Worm (Caenorhabditis elegans) whole organism, mixed stage, embryonic: Measurements from ENCODE around the gene F15G9.2.

Experiments
- M03D4.4 ChIP-seq: sonication (generic microtip); optimal IDR thresholded peaks from 2 replicates; lab custom pipeline; 2017; ENCODE audit warnings: mild to moderate bottlenecking, missing genetic modification characterization, missing compliant biosample characterization
- bed-3 ChIP-seq: fragments of 200-800 bp; sonication (Bioruptor generic); optimal IDR thresholded peaks from 3 replicates; lab custom pipeline; 2018; ENCODE audit warnings: mild to moderate bottlenecking, missing genetic modification characterization, moderate library complexity, missing compliant biosample characterization
- blmp-1 ChIP-seq: fragments of 150-350 bp; optimal IDR thresholded peaks from 2 replicates; lab custom pipeline; 2014; ENCODE audit warnings: missing biosample characterization, missing genetic modification characterization
- ceh-39 ChIP-seq: fragments of 150-350 bp; optimal IDR thresholded peaks from 2 replicates; lab custom pipeline; 2014; ENCODE audit warnings: missing biosample characterization, missing genetic modification characterization
- ceh-43 ChIP-seq: fragments of 200-800 bp; sonication (Bioruptor generic); optimal IDR thresholded peaks from 2 replicates; lab custom pipeline; 2018; ENCODE audit warnings: mild to moderate bottlenecking, missing genetic modification characterization, moderate library complexity, missing compliant biosample characterization
- ceh-83 ChIP-seq: fragments of 200-800 bp; sonication (Bioruptor generic); optimal IDR thresholded peaks from 2 replicates; lab custom pipeline; 2018; ENCODE audit warnings: mild to moderate bottlenecking, missing genetic modification characterization, missing compliant biosample characterization
- ces-1 ChIP-seq: fragments of 150-350 bp; optimal IDR thresholded peaks from 2 replicates; lab custom pipeline; 2014; ENCODE audit warnings: missing biosample characterization, missing genetic modification reagents, missing genetic modification characterization
- cnd-1 ChIP-seq: fragments of 200-800 bp; sonication (Bioruptor generic); optimal IDR thresholded peaks from 2 replicates; lab custom pipeline; 2018; ENCODE audit warnings: mild to moderate bottlenecking, missing genetic modification characterization, missing compliant biosample characterization
- drap-1 ChIP-seq: fragments of 200-800 bp; sonication (Bioruptor generic); optimal IDR thresholded peaks from 3 replicates; lab custom pipeline; 2018; ENCODE audit warnings: mild to moderate bottlenecking, missing genetic modification characterization, missing compliant biosample characterization
- elt-1 ChIP-seq: sonication (generic microtip); optimal IDR thresholded peaks from 2 replicates; lab custom pipeline; 2017; ENCODE audit warnings: missing genetic modification characterization, mild to moderate bottlenecking, missing compliant biosample characterization, antibody characterized with exemption, moderate library complexity, borderline replicate concordance; ENCODE audit not compliant: insufficient read depth
- elt-3 ChIP-seq: fragments of 150-350 bp; optimal IDR thresholded peaks from 2 replicates; lab custom pipeline; 2014; ENCODE audit warnings: missing biosample characterization, missing genetic modification characterization
- flh-1 ChIP-seq: fragments of 200-800 bp; sonication (Bioruptor generic); optimal IDR thresholded peaks from 2 replicates; lab custom pipeline; 2018; ENCODE audit warnings: mild to moderate bottlenecking, missing genetic modification characterization, moderate library complexity, missing compliant biosample characterization
- ham-2 ChIP-seq: fragments of 200-800 bp; sonication (Bioruptor generic); optimal IDR thresholded peaks from 2 replicates; lab custom pipeline; 2018; ENCODE audit warnings: mild to moderate bottlenecking, missing genetic modification characterization, missing compliant biosample characterization
- hlh-1 ChIP-seq: fragments of 150-350 bp; optimal IDR thresholded peaks from 2 replicates; lab custom pipeline; 2014; ENCODE audit warnings: missing biosample characterization, missing genetic modification reagents, missing genetic modification characterization
- lin-13 ChIP-seq: fragments of 150-350 bp; optimal IDR thresholded peaks from 2 replicates; lab custom pipeline; 2014; ENCODE audit warnings: missing biosample characterization, missing genetic modification characterization
- lin-32 ChIP-seq: fragments of 200-800 bp; sonication (Bioruptor generic); optimal IDR thresholded peaks from 2 replicates; lab custom pipeline; 2018; ENCODE audit warnings: mild to moderate bottlenecking, missing genetic modification characterization, missing compliant biosample characterization
- lsy-2 ChIP-seq: fragments of 150-350 bp; optimal IDR thresholded peaks from 2 replicates; lab custom pipeline; 2014; ENCODE audit warnings: missing biosample characterization, missing genetic modification characterization
- mab-5 ChIP-seq: fragments of 150-350 bp; optimal IDR thresholded peaks from 2 replicates; lab custom pipeline; 2014; ENCODE audit warnings: missing biosample characterization, missing genetic modification characterization
- mep-1 ChIP-seq: fragments of 150-350 bp; optimal IDR thresholded peaks from 2 replicates; lab custom pipeline; 2017; ENCODE audit warnings: missing biosample characterization, missing genetic modification reagents, missing genetic modification characterization, inconsistent platforms
- mls-2 ChIP-seq: sonication (generic microtip); optimal IDR thresholded peaks from 2 replicates; lab custom pipeline; 2016; ENCODE audit warnings: mild to moderate bottlenecking, missing genetic modification characterization, moderate library complexity, missing compliant biosample characterization
- nhr-12 ChIP-seq: fragments of 150-350 bp; optimal IDR thresholded peaks from 2 replicates; lab custom pipeline; 2014; ENCODE audit warnings: missing biosample characterization, missing genetic modification characterization
- nhr-2 ChIP-seq: fragments of 150-350 bp; optimal IDR thresholded peaks from 2 replicates; lab custom pipeline; 2014; ENCODE audit warnings: missing biosample characterization, missing genetic modification characterization
- nhr-237 ChIP-seq: fragments of 150-350 bp; optimal IDR thresholded peaks from 2 replicates; lab custom pipeline; 2014; ENCODE audit warnings: missing biosample characterization, missing genetic modification characterization
- nhr-28 ChIP-seq: fragments of 150-350 bp; optimal IDR thresholded peaks from 2 replicates; lab custom pipeline; 2014; ENCODE audit warnings: missing biosample characterization, missing genetic modification characterization
- nhr-76 ChIP-seq: sonication (generic microtip); optimal IDR thresholded peaks from 2 replicates; lab custom pipeline; 2017; ENCODE audit warnings: missing biosample characterization, missing genetic modification characterization
- pha-4 ChIP-seq: fragments of 150-350 bp; optimal IDR thresholded peaks from 2 replicates; lab custom pipeline; 2018; ENCODE audit warnings: missing biosample characterization, missing genetic modification reagents, missing genetic modification characterization
- sem-2 ChIP-seq: fragments of 200-800 bp; sonication (Bioruptor generic); optimal IDR thresholded peaks from 2 replicates; lab custom pipeline; 2018; ENCODE audit warnings: mild to moderate bottlenecking, missing genetic modification characterization, missing compliant biosample characterization
- snpc-4 ChIP-seq: fragments of 150-350 bp; optimal IDR thresholded peaks from 2 replicates; lab custom pipeline; 2014; ENCODE audit warnings: missing biosample characterization, missing genetic modification characterization
- sptf-1 ChIP-seq: sonication (generic microtip); optimal IDR thresholded peaks from 2 replicates; lab custom pipeline; 2017; ENCODE audit warnings: mild to moderate bottlenecking, missing genetic modification characterization, moderate library complexity, missing compliant biosample characterization
- tbx-8 ChIP-seq: fragments of 200-800 bp; sonication (Bioruptor generic); optimal IDR thresholded peaks from 2 replicates; lab custom pipeline; 2018; ENCODE audit warnings: mild to moderate bottlenecking, missing genetic modification characterization, moderate library complexity, missing compliant biosample characterization
- unc-120 ChIP-seq: sonication (generic microtip); optimal IDR thresholded peaks from 2 replicates; lab custom pipeline; 2017; ENCODE audit warnings: missing genetic modification characterization, missing compliant biosample characterization; ENCODE audit not compliant: poor library complexity, severe bottlenecking
- unc-39 ChIP-seq: fragments of 150-350 bp; optimal IDR thresholded peaks from 2 replicates; lab custom pipeline; 2014; ENCODE audit warnings: missing biosample characterization, missing genetic modification characterization
- unc-62 ChIP-seq: fragments of 150-350 bp; optimal IDR thresholded peaks from 2 replicates; lab custom pipeline; 2014; ENCODE audit warnings: missing biosample characterization, missing genetic modification reagents, missing genetic modification characterization
- zip-8 ChIP-seq: fragments of 150-350 bp; optimal IDR thresholded peaks from 2 replicates; lab custom pipeline; 2014; ENCODE audit warnings: missing biosample characterization, missing genetic modification characterization
- ztf-11 ChIP-seq: fragments of 150-350 bp; optimal IDR thresholded peaks from 2 replicates; lab custom pipeline; 2014; ENCODE audit warnings: missing biosample characterization, missing genetic modification characterization

Gene F15G9.2

DNA sequence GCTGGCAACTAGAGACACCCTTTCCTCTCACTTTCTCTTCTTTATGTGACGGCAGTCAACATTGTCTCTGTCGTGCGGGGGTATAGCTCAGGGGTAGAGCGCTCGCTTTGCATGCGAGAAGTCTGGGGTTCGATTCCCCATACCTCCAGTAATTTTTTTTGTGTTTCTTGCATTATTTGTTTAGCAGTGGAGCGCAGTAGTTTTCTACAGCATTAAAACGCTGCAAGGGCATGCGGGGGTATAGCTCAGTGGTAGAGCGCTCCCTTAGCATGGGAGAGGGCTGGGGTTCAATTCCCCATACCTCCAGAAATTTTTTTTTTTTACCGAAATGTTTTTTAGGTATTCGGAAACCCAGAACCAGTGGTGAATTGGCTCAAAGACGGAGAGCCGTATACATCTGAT, 30.0 kb upstream of the F15G9.2 start:
- TF ChIP-seq sptf-1 (tag; lab: Kevin White, UChicago) (peak; percentile 98), unc-62 (peak; percentile 63), blmp-1 (tag; lab: Kevin White, UChicago) (peak; percentile 69), hlh-1 (tag; lab: Kevin White, UChicago) (peak; percentile 43), mep-1 (tag; lab: Kevin White, UChicago) (peak; percentile 93), bed-3 (GFP tag; lab: Kevin White, UChicago) (peak; percentile 94), drap-1 (GFP tag; lab: Kevin White, UChicago) (peak; percentile 97), elt-3 (tag; lab: Kevin White, UChicago) (peak; percentile 54), sem-2 (GFP tag; lab: Kevin White, UChicago) (peak; percentile 95), ztf-11 (tag; lab: Kevin White, UChicago) (peak; percentile 56), lin-13 (tag; lab: Kevin White, UChicago) (peak; percentile 40), ceh-43 (peak; percentile 95), ceh-83 (GFP tag; lab: Kevin White, UChicago) (peak; percentile 99), nhr-28 (tag; lab: Kevin White, UChicago) (peak; percentile 84), M03D4.4 (tag; lab: Kevin White, UChicago) (peak; percentile 96), lin-32 (GFP tag; lab: Kevin White, UChicago) (peak; percentile 92), nhr-237 (tag; lab: Kevin White, UChicago) (peak; percentile 77), pha-4 (peak; percentile 61), mls-2 (peak; percentile 98), tbx-8 (GFP tag; lab: Kevin White, UChicago) (peak; percentile 96), flh-1 (GFP tag; lab: Kevin White, UChicago) (peak; percentile 94), ham-2 (GFP tag; lab: Kevin White, UChicago) (peak; percentile 96), unc-120 (tag; lab: Kevin White, UChicago) (peak; percentile 95), nhr-12 (tag; lab: Kevin White, UChicago) (peak; percentile 31), cnd-1 (tag; lab: Kevin White, UChicago) (peak; percentile 95)

DNA sequence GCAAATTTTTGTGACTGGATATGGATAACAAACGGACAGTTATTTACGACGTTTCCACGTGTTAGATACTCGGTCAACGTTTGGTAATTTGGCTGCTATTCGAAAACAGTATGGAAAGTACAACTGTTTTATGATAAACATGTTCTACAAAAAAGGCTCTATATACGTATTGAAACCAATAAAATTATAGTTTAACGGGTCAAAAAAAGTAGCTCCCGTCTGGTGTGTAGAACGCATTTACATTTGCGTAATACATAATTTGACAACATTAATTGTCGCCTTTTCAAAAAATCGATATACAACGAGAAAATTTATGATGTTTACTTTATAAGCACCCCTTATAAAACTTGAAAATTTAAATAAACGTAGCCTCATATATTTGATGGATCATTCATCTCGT, 28.5 kb upstream of the F15G9.2 start:
- TF ChIP-seq mab-5 (tag; lab: Kevin White, UChicago) (no peak), cnd-1 (tag; lab: Kevin White, UChicago) (no peak), ceh-83 (GFP tag; lab: Kevin White, UChicago) (no peak), flh-1 (GFP tag; lab: Kevin White, UChicago) (no peak), elt-1 (tag; lab: Kevin White, UChicago) (no peak), ceh-43 (no peak), sptf-1 (tag; lab: Kevin White, UChicago) (no peak), ces-1 (GFP tag; lab: Kevin White, UChicago) (no peak), mep-1 (tag; lab: Kevin White, UChicago) (no peak), hlh-1 (tag; lab: Kevin White, UChicago) (no peak), ham-2 (GFP tag; lab: Kevin White, UChicago) (no peak), ztf-11 (tag; lab: Kevin White, UChicago) (no peak), nhr-12 (tag; lab: Kevin White, UChicago) (no peak), bed-3 (GFP tag; lab: Kevin White, UChicago) (no peak), pha-4 (no peak), mls-2 (no peak), snpc-4 (tag; lab: Kevin White, UChicago) (no peak)

DNA sequence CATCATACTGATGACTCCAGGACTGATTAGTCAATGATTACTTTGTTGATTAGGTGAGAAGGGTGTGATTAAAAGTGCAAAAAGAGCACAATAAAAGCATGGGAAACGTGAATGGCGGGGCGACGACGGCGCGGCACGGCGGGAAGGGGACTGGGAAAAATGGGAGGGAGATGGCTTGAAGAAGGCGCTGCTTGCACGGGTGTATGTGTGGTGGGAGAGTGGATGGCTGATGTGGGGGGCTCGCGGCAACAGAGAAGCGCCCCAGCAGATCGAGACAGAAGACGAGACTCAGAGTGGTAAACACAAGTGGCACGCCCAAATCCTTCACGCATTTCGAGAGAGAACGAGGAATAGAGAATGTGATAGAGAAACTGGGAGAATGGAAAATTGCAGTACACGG, 24.2 kb upstream of the F15G9.2 start, which contains the start of gene F15G9.5:
F15G9.5 (minus strand) TSS at position 159 of the 400 bp plus-strand sequence.
- TF ChIP-seq unc-120 (tag; lab: Kevin White, UChicago), result peak; percentile 65
- TF ChIP-seq M03D4.4 (tag; lab: Kevin White, UChicago), result peak; percentile 12
- no peak for TF ChIP-seq pha-4
- TF ChIP-seq nhr-28 (tag; lab: Kevin White, UChicago), result no peak
- TF ChIP-seq bed-3 (GFP tag; lab: Kevin White, UChicago), result no peak
- no peak for TF ChIP-seq cnd-1 (tag; lab: Kevin White, UChicago)
- peak; percentile 31 for TF ChIP-seq mls-2
- TF ChIP-seq mep-1 (tag; lab: Kevin White, UChicago), result peak; percentile 11
- no peak for TF ChIP-seq lin-32 (GFP tag; lab: Kevin White, UChicago)
- no peak for TF ChIP-seq ceh-39 (tag; lab: Kevin White, UChicago)
- no peak for TF ChIP-seq unc-39 (tag; lab: Kevin White, UChicago)
- no peak for TF ChIP-seq nhr-12 (tag; lab: Kevin White, UChicago)
- no peak for TF ChIP-seq nhr-237 (tag; lab: Kevin White, UChicago)
- no peak for TF ChIP-seq ham-2 (GFP tag; lab: Kevin White, UChicago)
- no peak for TF ChIP-seq drap-1 (GFP tag; lab: Kevin White, UChicago)
- TF ChIP-seq ztf-11 (tag; lab: Kevin White, UChicago), result no peak
- TF ChIP-seq nhr-76 (tag; lab: Kevin White, UChicago), result no peak
- TF ChIP-seq sem-2 (GFP tag; lab: Kevin White, UChicago), result no peak
- TF ChIP-seq ceh-83 (GFP tag; lab: Kevin White, UChicago), result no peak
- no peak for TF ChIP-seq blmp-1 (tag; lab: Kevin White, UChicago)
- no peak for TF ChIP-seq tbx-8 (GFP tag; lab: Kevin White, UChicago)
- no peak for TF ChIP-seq zip-8 (tag; lab: Kevin White, UChicago)
- TF ChIP-seq flh-1 (GFP tag; lab: Kevin White, UChicago), result no peak
- no peak for TF ChIP-seq elt-1 (tag; lab: Kevin White, UChicago)
- TF ChIP-seq lin-13 (tag; lab: Kevin White, UChicago), result no peak
- TF ChIP-seq nhr-2 (tag; lab: Kevin White, UChicago), result no peak
- TF ChIP-seq snpc-4 (tag; lab: Kevin White, UChicago), result no peak
- TF ChIP-seq ces-1 (GFP tag; lab: Kevin White, UChicago), result peak; percentile 35
- no peak for TF ChIP-seq mab-5 (tag; lab: Kevin White, UChicago)
- peak; percentile 28 for TF ChIP-seq sptf-1 (tag; lab: Kevin White, UChicago)
- no peak for TF ChIP-seq unc-62
- TF ChIP-seq hlh-1 (tag; lab: Kevin White, UChicago), result peak; percentile 46
- TF ChIP-seq ceh-43, result no peak
- TF ChIP-seq elt-3 (tag; lab: Kevin White, UChicago), result no peak
- TF ChIP-seq lsy-2 (tag; lab: Kevin White, UChicago), result no peak
